Fruit fly (Drosophila melanogaster) whole organism, prepupa: ENCODE results near the gene CG31560.

ENCODE experiments used
- Blimp-1 ChIP-seq: fragments of 200-800 bp; sonication (Bioruptor generic); optimal IDR thresholded peaks from 3 replicates; lab custom pipeline; 2017; ENCODE audit warnings: missing biosample characterization, missing genetic modification characterization, mild to moderate bottlenecking, moderate library complexity, missing genetic modification reagents
- CG31627 ChIP-seq: fragments of 200-800 bp; sonication (Bioruptor generic); optimal IDR thresholded peaks from 3 replicates; lab custom pipeline; 2016; ENCODE audit warnings: missing biosample characterization, missing genetic modification characterization
- CG7368 ChIP-seq: fragments of 200-800 bp; sonication (Bioruptor generic); optimal IDR thresholded peaks from 3 replicates; lab custom pipeline; 2016; ENCODE audit warnings: missing biosample characterization, missing genetic modification characterization
- Lpt ChIP-seq: fragments of 200-800 bp; sonication (Bioruptor generic); optimal IDR thresholded peaks from 3 replicates; lab custom pipeline; 2016; ENCODE audit warnings: missing biosample characterization, missing genetic modification characterization
- Sox102F ChIP-seq: fragments of 200-800 bp; sonication (Bioruptor generic); optimal IDR thresholded peaks from 2 replicates; lab custom pipeline; 2016; ENCODE audit warnings: missing biosample characterization, mild to moderate bottlenecking, missing genetic modification characterization
- cyc ChIP-seq: fragments of 200-800 bp; sonication (Bioruptor generic); optimal IDR thresholded peaks from 3 replicates; lab custom pipeline; 2016; ENCODE audit warnings: missing biosample characterization, missing genetic modification characterization
- net ChIP-seq: fragments of 200-800 bp; sonication (Bioruptor generic); optimal IDR thresholded peaks from 3 replicates; lab custom pipeline; 2016; ENCODE audit warnings: missing biosample characterization, missing genetic modification characterization
- pdm3 ChIP-seq: fragments of 200-800 bp; sonication (Bioruptor generic); optimal IDR thresholded peaks from 3 replicates; lab custom pipeline; 2016; ENCODE audit warnings: missing biosample characterization, missing genetic modification characterization
- topi ChIP-seq: fragments of 200-800 bp; sonication (Bioruptor generic); optimal IDR thresholded peaks from 3 replicates; lab custom pipeline; 2016; ENCODE audit warnings: missing biosample characterization, missing genetic modification characterization

DNA sequence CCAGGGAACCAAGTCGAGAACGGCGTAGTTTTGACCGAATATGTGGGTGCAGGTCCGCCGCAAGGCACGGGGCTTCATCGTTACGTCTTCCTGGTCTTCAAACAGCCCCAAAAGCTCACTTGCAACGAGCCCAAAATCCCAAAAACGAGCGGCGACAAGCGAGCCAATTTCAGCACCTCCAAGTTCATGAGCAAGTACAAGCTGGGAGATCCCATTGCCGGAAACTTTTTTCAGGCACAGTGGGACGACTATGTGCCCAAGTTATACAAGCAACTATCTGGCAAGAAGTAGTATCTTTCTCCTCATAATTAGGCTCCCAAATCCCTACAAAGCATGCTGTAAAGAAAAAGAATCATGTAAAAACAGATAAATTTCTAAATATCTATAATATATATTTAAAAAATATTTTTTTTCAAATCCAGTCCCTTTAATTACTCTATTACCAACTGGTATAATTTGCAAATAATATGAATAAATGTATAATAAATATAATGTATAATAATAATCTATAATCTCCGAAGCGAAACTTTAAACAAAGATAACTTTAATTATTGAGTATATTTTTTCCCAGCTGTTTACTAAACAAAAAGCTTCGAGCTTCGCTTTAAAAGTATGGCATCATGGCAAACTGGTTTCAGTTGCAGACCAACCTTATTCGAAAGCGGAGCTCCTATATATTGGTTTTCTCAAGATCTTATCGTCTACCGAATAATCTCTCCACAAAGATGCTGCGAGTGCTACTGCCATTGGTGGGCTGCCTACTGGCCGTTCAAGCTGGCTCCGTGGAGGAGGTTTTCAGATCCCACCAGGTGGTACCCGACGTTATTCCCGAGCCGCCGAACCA is 33.8 kb downstream of the CG31560 start, which contains the start of gene CG17919:
- peak; percentile 35 for TF ChIP-seq topi (GFP tag; lab: Kevin White, UChicago)
- no peak for TF ChIP-seq Lpt (GFP tag; lab: Kevin White, UChicago)
- TF ChIP-seq CG7368 (GFP tag; lab: Kevin White, UChicago): peak; percentile 32
- TF ChIP-seq CG31627: peak; percentile 13
- no peak for TF ChIP-seq cyc (GFP tag; lab: Kevin White, UChicago)
- TF ChIP-seq Sox102F: no peak
- peak; percentile 24 for TF ChIP-seq pdm3 (GFP tag; lab: Kevin White, UChicago)
- TF ChIP-seq net (GFP tag; lab: Kevin White, UChicago): no peak
- no peak for TF ChIP-seq Blimp-1 (GFP tag; lab: Kevin White, UChicago)
